Fruit fly (Drosophila melanogaster) whole organism, prepupa: ENCODE measurements around the gene Kr-h2.

Experiments
- Blimp-1 ChIP-seq: fragments of 200-800 bp; sonication (Bioruptor generic); optimal IDR thresholded peaks from 3 replicates; lab custom pipeline; 2017; ENCODE audit warnings: missing biosample characterization, missing genetic modification characterization, mild to moderate bottlenecking, moderate library complexity, missing genetic modification reagents
- CG10669 ChIP-seq: fragments of 200-800 bp; sonication (Bioruptor generic); optimal IDR thresholded peaks from 3 replicates; lab custom pipeline; 2018; ENCODE audit warnings: missing biosample characterization, mild to moderate bottlenecking, missing genetic modification characterization, moderate library complexity
- CG11294 ChIP-seq: fragments of 200-800 bp; sonication (Bioruptor generic); IDR thresholded peaks from 2 replicates; pipeline ENCODE4 v1.3.6; 2022; ENCODE audit warnings: missing biosample characterization, missing genetic modification characterization
- CG11902 ChIP-seq: fragments of 200-800 bp; sonication (Bioruptor generic); optimal IDR thresholded peaks from 3 replicates; lab custom pipeline; 2016; ENCODE audit warnings: missing biosample characterization, missing genetic modification characterization
- CG15336 ChIP-seq: fragments of 200-800 bp; sonication (Bioruptor generic); IDR thresholded peaks from 2 replicates; pipeline ENCODE4 v1.3.6; 2022; ENCODE audit warnings: missing biosample characterization, missing genetic modification characterization
- CG1621 ChIP-seq: fragments of 200-800 bp; sonication (Bioruptor generic); optimal IDR thresholded peaks from 3 replicates; lab custom pipeline; 2018; ENCODE audit warnings: missing biosample characterization, mild to moderate bottlenecking, missing genetic modification characterization
- CG16779 ChIP-seq: fragments of 200-800 bp; sonication (Bioruptor generic); optimal IDR thresholded peaks from 3 replicates; lab custom pipeline; 2017; ENCODE audit warnings: missing biosample characterization, mild to moderate bottlenecking, missing genetic modification characterization
- CG3032 ChIP-seq: fragments of 200-800 bp; optimal IDR thresholded peaks from 2 replicates; lab custom pipeline; 2019; ENCODE audit warnings: missing biosample characterization, mild to moderate bottlenecking, missing genetic modification characterization, moderate library complexity
- CG32006 ChIP-seq: fragments of 200-800 bp; sonication (Bioruptor generic); optimal IDR thresholded peaks from 3 replicates; lab custom pipeline; 2017; ENCODE audit warnings: missing biosample characterization, mild to moderate bottlenecking, missing genetic modification characterization
- CG34406 ChIP-seq: fragments of 200-800 bp; sonication (Bioruptor generic); optimal IDR thresholded peaks from 3 replicates; lab custom pipeline; 2016; ENCODE audit warnings: missing biosample characterization, missing genetic modification characterization
- CG3919 ChIP-seq: fragments of 200-800 bp; sonication (Bioruptor generic); optimal IDR thresholded peaks from 3 replicates; lab custom pipeline; 2016; ENCODE audit warnings: missing biosample characterization, missing genetic modification characterization
- CG4318 ChIP-seq: fragments of 200-800 bp; sonication (Bioruptor generic); optimal IDR thresholded peaks from 3 replicates; lab custom pipeline; 2017; ENCODE audit warnings: missing biosample characterization, mild to moderate bottlenecking, missing genetic modification characterization
- CG6163 ChIP-seq: fragments of 200-800 bp; sonication (Bioruptor generic); IDR thresholded peaks from 3 replicates; pipeline ENCODE4 v1.3.6; 2022; ENCODE audit warnings: missing biosample characterization, missing genetic modification characterization
- CG6276 ChIP-seq: fragments of 200-800 bp; sonication (Bioruptor generic); optimal IDR thresholded peaks from 2 replicates; lab custom pipeline; 2017; ENCODE audit warnings: missing biosample characterization, mild to moderate bottlenecking, missing genetic modification characterization
- CG6808 ChIP-seq: fragments of 200-800 bp; sonication (Bioruptor generic); optimal IDR thresholded peaks from 3 replicates; lab custom pipeline; 2017; ENCODE audit warnings: missing biosample characterization, missing genetic modification characterization, mild to moderate bottlenecking, moderate library complexity, missing genetic modification reagents
- CG6854 ChIP-seq: fragments of 200-800 bp; sonication (Bioruptor generic); optimal IDR thresholded peaks from 2 replicates; lab custom pipeline; 2017; ENCODE audit warnings: missing biosample characterization, mild to moderate bottlenecking, missing genetic modification characterization
- CG7368 ChIP-seq: fragments of 200-800 bp; sonication (Bioruptor generic); optimal IDR thresholded peaks from 3 replicates; lab custom pipeline; 2016; ENCODE audit warnings: missing biosample characterization, missing genetic modification characterization
- CG8119 ChIP-seq: fragments of 200-800 bp; sonication (Bioruptor generic); IDR thresholded peaks from 3 replicates; pipeline ENCODE4 v1.3.6; 2022; ENCODE audit warnings: missing biosample characterization, missing genetic modification characterization
- CG8319 ChIP-seq: fragments of 200-800 bp; sonication (Bioruptor generic); optimal IDR thresholded peaks from 3 replicates; lab custom pipeline; 2016; ENCODE audit warnings: missing biosample characterization, missing genetic modification characterization
- CG9139 ChIP-seq: fragments of 200-800 bp; sonication (Bioruptor generic); optimal IDR thresholded peaks from 3 replicates; lab custom pipeline; 2017; ENCODE audit warnings: missing biosample characterization, mild to moderate bottlenecking, missing genetic modification characterization
- Eip75B ChIP-seq: fragments of 200-800 bp; sonication (Bioruptor generic); optimal IDR thresholded peaks from 3 replicates; lab custom pipeline; 2016; ENCODE audit warnings: missing biosample characterization, missing genetic modification characterization
- Eip78C ChIP-seq: fragments of 200-800 bp; sonication (Bioruptor generic); peaks from one replicate; lab custom pipeline; 2016; ENCODE audit warnings: missing biosample characterization, missing genetic modification characterization
- Eip93F ChIP-seq: fragments of 200-800 bp; sonication (Bioruptor generic); optimal IDR thresholded peaks from 2 replicates; lab custom pipeline; 2016; ENCODE audit warnings: missing biosample characterization, mild to moderate bottlenecking, missing genetic modification characterization
- Ets21C ChIP-seq: fragments of 200-800 bp; sonication (Bioruptor generic); optimal IDR thresholded peaks from 3 replicates; lab custom pipeline; 2016; ENCODE audit warnings: missing biosample characterization, missing genetic modification characterization
- Ets96B ChIP-seq: fragments of 200-800 bp; optimal IDR thresholded peaks from 2 replicates; lab custom pipeline; 2019; ENCODE audit warnings: missing biosample characterization, mild to moderate bottlenecking, missing genetic modification characterization, moderate library complexity
- Hr38 ChIP-seq: sonication (Bioruptor generic); optimal IDR thresholded peaks from 2 replicates; lab custom pipeline; 2016; ENCODE audit warnings: missing biosample characterization, missing genetic modification characterization
- Hr4 ChIP-seq: fragments of 200-800 bp; sonication (Bioruptor generic); optimal IDR thresholded peaks from 3 replicates; lab custom pipeline; 2016; ENCODE audit warnings: missing biosample characterization, missing genetic modification characterization
- Met ChIP-seq: fragments of 200-800 bp; sonication (Bioruptor generic); optimal IDR thresholded peaks from 3 replicates; lab custom pipeline; 2016; ENCODE audit warnings: missing biosample characterization, missing genetic modification characterization
- OdsH ChIP-seq: fragments of 200-800 bp; sonication (Bioruptor generic); optimal IDR thresholded peaks from 3 replicates; lab custom pipeline; 2016; ENCODE audit warnings: missing biosample characterization, missing genetic modification characterization
- Smox ChIP-seq: fragments of 200-800 bp; sonication (Bioruptor generic); optimal IDR thresholded peaks from 3 replicates; lab custom pipeline; 2016; ENCODE audit warnings: missing biosample characterization, missing genetic modification characterization
- Sox102F ChIP-seq: fragments of 200-800 bp; sonication (Bioruptor generic); optimal IDR thresholded peaks from 2 replicates; lab custom pipeline; 2016; ENCODE audit warnings: missing biosample characterization, mild to moderate bottlenecking, missing genetic modification characterization
- Sox14 ChIP-seq: fragments of 200-800 bp; sonication (Bioruptor generic); optimal IDR thresholded peaks from 3 replicates; lab custom pipeline; 2016; ENCODE audit warnings: missing biosample characterization, missing genetic modification characterization
- acj6 ChIP-seq: fragments of 200-800 bp; sonication (Bioruptor generic); optimal IDR thresholded peaks from 3 replicates; lab custom pipeline; 2016; ENCODE audit warnings: missing biosample characterization, missing genetic modification characterization
- cyc ChIP-seq: fragments of 200-800 bp; sonication (Bioruptor generic); optimal IDR thresholded peaks from 3 replicates; lab custom pipeline; 2016; ENCODE audit warnings: missing biosample characterization, missing genetic modification characterization
- dac ChIP-seq: fragments of 200-800 bp; sonication (Bioruptor generic); optimal IDR thresholded peaks from 2 replicates; lab custom pipeline; 2017; ENCODE audit warnings: missing biosample characterization, mild to moderate bottlenecking, missing genetic modification characterization
- dsx ChIP-seq: fragments of 200-800 bp; optimal IDR thresholded peaks from 3 replicates; lab custom pipeline; 2019; ENCODE audit warnings: missing biosample characterization, mild to moderate bottlenecking, missing genetic modification characterization, moderate library complexity; ENCODE audit not compliant: poor library complexity, severe bottlenecking
- eg ChIP-seq: fragments of 200-800 bp; sonication (Bioruptor generic); IDR thresholded peaks from 3 replicates; pipeline ENCODE4 v1.3.6; 2022; ENCODE audit warnings: missing biosample characterization, missing genetic modification characterization
- fd59A ChIP-seq: fragments of 200-800 bp; sonication (Bioruptor generic); optimal IDR thresholded peaks from 2 replicates; lab custom pipeline; 2017; ENCODE audit warnings: missing biosample characterization, mild to moderate bottlenecking, missing genetic modification characterization, missing genetic modification reagents
- fd85E ChIP-seq: fragments of 200-800 bp; sonication (Bioruptor generic); optimal IDR thresholded peaks from 3 replicates; lab custom pipeline; 2016; ENCODE audit warnings: missing biosample characterization, missing genetic modification characterization
- fkh ChIP-seq: fragments of 200-800 bp; sonication (Bioruptor generic); optimal IDR thresholded peaks from 3 replicates; lab custom pipeline; 2017; ENCODE audit warnings: missing biosample characterization, mild to moderate bottlenecking, missing genetic modification characterization, moderate library complexity
- lz ChIP-seq: fragments of 200-800 bp; sonication (Bioruptor generic); optimal IDR thresholded peaks from 3 replicates; lab custom pipeline; 2016; ENCODE audit warnings: missing biosample characterization, missing genetic modification characterization
- net ChIP-seq: fragments of 200-800 bp; sonication (Bioruptor generic); optimal IDR thresholded peaks from 3 replicates; lab custom pipeline; 2016; ENCODE audit warnings: missing biosample characterization, missing genetic modification characterization
- pdm3 ChIP-seq: fragments of 200-800 bp; sonication (Bioruptor generic); optimal IDR thresholded peaks from 3 replicates; lab custom pipeline; 2016; ENCODE audit warnings: missing biosample characterization, missing genetic modification characterization
- salr ChIP-seq, 2 experiments: fragments of 200-800 bp; sonication (Bioruptor generic); optimal IDR thresholded peaks; 3 replicates each; lab custom pipeline; 2016 to 2018; ENCODE audit warnings: missing biosample characterization in 2 of 2, missing genetic modification characterization in 2 of 2, mild to moderate bottlenecking in 1 of 2
- svp ChIP-seq: fragments of 200-800 bp; sonication (Bioruptor generic); peaks from one replicate; lab custom pipeline; 2016; ENCODE audit warnings: missing biosample characterization, missing genetic modification characterization
- topi ChIP-seq: fragments of 200-800 bp; sonication (Bioruptor generic); optimal IDR thresholded peaks from 3 replicates; lab custom pipeline; 2016; ENCODE audit warnings: missing biosample characterization, missing genetic modification characterization
- vri ChIP-seq: fragments of 200-800 bp; sonication (Bioruptor generic); optimal IDR thresholded peaks from 3 replicates; lab custom pipeline; 2016; ENCODE audit warnings: missing biosample characterization, mild to moderate bottlenecking, missing genetic modification characterization

Kr-h2 gene

DNA sequence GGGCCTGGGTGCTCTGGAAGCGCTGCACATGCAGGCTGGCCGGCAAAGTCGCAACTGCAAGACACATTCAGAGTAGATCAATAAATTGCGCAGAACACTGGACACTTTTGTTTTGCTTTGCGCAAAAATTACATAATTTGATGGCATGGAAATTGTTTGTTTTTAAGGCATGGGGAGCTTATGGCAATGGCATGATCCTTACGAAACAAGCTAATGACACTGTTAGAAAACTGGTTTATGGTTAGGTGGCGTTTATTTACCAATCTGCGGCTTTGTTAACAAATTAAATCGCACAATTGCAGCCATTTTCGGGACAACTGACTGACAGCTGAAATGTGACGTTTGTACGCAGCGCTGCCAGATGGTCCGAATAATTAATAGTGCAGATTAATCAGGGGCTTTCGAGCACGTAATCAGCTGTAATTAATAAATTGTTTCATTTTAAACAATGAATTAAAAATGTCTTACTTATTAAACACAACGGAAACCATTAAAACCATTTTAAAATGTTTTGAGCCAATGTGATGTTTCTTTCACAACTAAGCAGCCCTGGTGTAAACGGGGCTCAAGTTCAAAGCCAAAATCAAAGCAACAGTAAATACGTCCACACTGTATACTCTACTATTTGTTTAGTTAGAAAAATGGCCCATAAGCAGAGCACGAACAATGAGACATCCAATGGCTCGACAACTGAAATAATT is 8.3 kb upstream of the Kr-h2 start, which contains the start of the genes ND-51 and CG13994 (continued):
- TF ChIP-seq CG6276 (GFP tag; lab: Kevin White, UChicago) (no peak), cyc (GFP tag; lab: Kevin White, UChicago) (peak; percentile 81), CG11902 (GFP tag; lab: Kevin White, UChicago) (peak; percentile 61), CG10669 (GFP tag; lab: Kevin White, UChicago) (no peak), CG32006 (GFP tag; lab: Kevin White, UChicago) (peak; percentile 74), Eip78C (GFP tag; lab: Kevin White, UChicago) (peak; percentile 91), CG1621 (peak; percentile 62), CG3032 (tag; lab: Kevin White, UChicago) (peak; percentile 75), pdm3 (peak; percentile 80), svp (GFP tag; lab: Kevin White, UChicago) (peak; percentile 95), CG6163 (GFP tag; lab: Robert Waterston, UW) (peak; percentile 78), net (GFP tag; lab: Kevin White, UChicago) (no peak), Smox (peak; percentile 70), Eip75B (GFP tag; lab: Kevin White, UChicago) (peak; percentile 75), vri (peak; percentile 76), fkh (GFP tag; lab: Kevin White, UChicago) (peak; percentile 98), Met (GFP tag; lab: Kevin White, UChicago) (no peak), Sox102F (GFP tag; lab: Kevin White, UChicago) (no peak), Ets96B (peak; percentile 65), CG9139 (no peak), Sox14 (GFP tag; lab: Kevin White, UChicago) (peak; percentile 88)

DNA sequence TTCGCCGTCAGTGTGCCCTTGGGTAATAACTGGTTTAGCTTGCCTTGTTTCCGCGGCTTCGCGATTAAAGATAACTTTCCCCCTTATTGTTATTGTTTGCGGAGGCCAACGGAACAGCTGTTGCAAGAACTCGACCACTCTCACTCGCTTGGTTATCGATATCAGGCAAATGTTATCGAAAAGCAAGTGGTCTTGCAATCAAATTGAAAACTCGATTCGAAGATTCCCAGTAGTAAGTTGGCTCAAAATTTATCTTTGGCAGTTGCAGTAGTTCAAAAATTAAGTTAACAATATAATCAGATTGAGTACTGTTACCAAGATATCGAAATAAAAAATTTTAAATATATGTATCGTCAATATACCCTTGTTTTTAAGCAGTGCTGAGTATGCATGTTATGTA is 5.0 kb upstream of the Kr-h2 start, which contains the start of the genes Fbw5 and CG9147:
Gene Fbw5 (minus strand): TSS at position 131 of the 400 bp plus-strand sequence.
Gene CG9147 (plus strand): TSS at position 175 of the 400 bp plus-strand sequence.
- TF ChIP-seq Hr4 (peak; percentile 100), CG32006 (GFP tag; lab: Kevin White, UChicago) (peak; percentile 100), Eip78C (GFP tag; lab: Kevin White, UChicago) (peak; percentile 100), CG6276 (GFP tag; lab: Kevin White, UChicago) (peak; percentile 99), CG6854 (GFP tag; lab: Kevin White, UChicago) (peak; percentile 99), Blimp-1 (GFP tag; lab: Kevin White, UChicago) (peak; percentile 99), Met (GFP tag; lab: Kevin White, UChicago) (peak; percentile 100), dsx (GFP tag; lab: Kevin White, UChicago) (peak; percentile 99), cyc (GFP tag; lab: Kevin White, UChicago) (peak; percentile 100), CG6163 (GFP tag; lab: Robert Waterston, UW) (peak; percentile 100), Eip75B (GFP tag; lab: Kevin White, UChicago) (peak; percentile 100), CG15336 (GFP tag; lab: Robert Waterston, UW) (peak; percentile 100), CG1621 (peak; percentile 99), CG7368 (GFP tag; lab: Kevin White, UChicago) (peak; percentile 99), topi (GFP tag; lab: Kevin White, UChicago) (peak; percentile 100), Sox102F (GFP tag; lab: Kevin White, UChicago) (peak; percentile 100), svp (GFP tag; lab: Kevin White, UChicago) (peak; percentile 100), CG8119 (GFP tag; lab: Robert Waterston, UW) (peak; percentile 100), CG16779 (peak; percentile 99), Hr38 (GFP tag; lab: Kevin White, UChicago) (peak; percentile 94), Eip93F (GFP tag; lab: Kevin White, UChicago) (peak; percentile 99), salr (GFP tag; optimal IDR thresholded peaks at IDR 0.05; lab: Kevin White, UChicago) (peak; percentile 100), lz (peak; percentile 100), CG3032 (tag; lab: Kevin White, UChicago) (peak; percentile 99), vri (peak; percentile 100), CG3919 (GFP tag; lab: Kevin White, UChicago) (peak; percentile 100), fd85E (peak; percentile 97), CG34406 (GFP tag; lab: Kevin White, UChicago) (peak; percentile 100), CG11294 (GFP tag; lab: Robert Waterston, UW) (peak; percentile 99), dac (GFP tag; lab: Kevin White, UChicago) (peak; percentile 99), eg (GFP tag; lab: Robert Waterston, UW) (peak; percentile 100), OdsH (GFP tag; lab: Kevin White, UChicago) (peak; percentile 100), CG6808 (GFP tag; lab: Kevin White, UChicago) (peak; percentile 97), fd59A (GFP tag; lab: Kevin White, UChicago) (peak; percentile 99), fkh (GFP tag; lab: Kevin White, UChicago) (peak; percentile 96), Ets21C (GFP tag; lab: Kevin White, UChicago) (peak; percentile 99), acj6 (GFP tag; lab: Kevin White, UChicago) (peak; percentile 100), CG4318 (GFP tag; lab: Kevin White, UChicago) (peak; percentile 99), CG8319 (GFP tag; lab: Kevin White, UChicago) (peak; percentile 99), pdm3 (peak; percentile 100)
